Worm (Caenorhabditis elegans) whole organism, young adult: ENCODE results near the gene ZK1067.3.

Experiments used
- B0019.2 ChIP-seq: fragments of 200-800 bp; sonication (Bioruptor generic); conservative IDR thresholded peaks from 2 replicates; pipeline ENCODE4 v1.3.6; 2022; ENCODE audit warnings: missing genetic modification reagents, missing genetic modification characterization, missing compliant biosample characterization
- B0336.3 ChIP-seq: fragments of 200-800 bp; sonication (Bioruptor generic); IDR thresholded peaks from 2 replicates; pipeline ENCODE4 v1.3.6; 2022; ENCODE audit warnings: missing genetic modification characterization, missing compliant biosample characterization
- akir-1 ChIP-seq: fragments of 200-800 bp; sonication (Bioruptor generic); optimal IDR thresholded peaks from 2 replicates; lab custom pipeline; 2018; ENCODE audit warnings: mild to moderate bottlenecking, missing genetic modification characterization, moderate library complexity, missing compliant biosample characterization
- aptf-3 ChIP-seq: fragments of 200-800 bp; sonication (Bioruptor generic); IDR thresholded peaks from 2 replicates; pipeline ENCODE4 v1.3.6; 2022; ENCODE audit warnings: missing genetic modification characterization, missing compliant biosample characterization
- athp-1 ChIP-seq: sonication (generic microtip); optimal IDR thresholded peaks from 2 replicates; lab custom pipeline; 2017; ENCODE audit warnings: mild to moderate bottlenecking, missing genetic modification characterization, missing compliant biosample characterization
- attf-6 ChIP-seq: fragments of 200-800 bp; sonication (Bioruptor generic); IDR thresholded peaks from 2 replicates; pipeline ENCODE4 v1.3.6; 2022; ENCODE audit warnings: missing genetic modification reagents, missing genetic modification characterization, missing compliant biosample characterization
- lin-54 ChIP-seq: fragments of 200-800 bp; sonication (Bioruptor generic); optimal IDR thresholded peaks from 2 replicates; lab custom pipeline; 2018; ENCODE audit warnings: mild to moderate bottlenecking, missing genetic modification characterization, missing compliant biosample characterization
- mcd-1 ChIP-seq: fragments of 200-800 bp; sonication (Bioruptor generic); IDR thresholded peaks from 2 replicates; pipeline ENCODE4 v1.3.6; 2022; ENCODE audit warnings: missing genetic modification reagents, missing genetic modification characterization, missing compliant biosample characterization
- mel-28 ChIP-seq: sonication (generic microtip); optimal IDR thresholded peaks from 2 replicates; lab custom pipeline; 2016; ENCODE audit warnings: borderline replicate concordance, mild to moderate bottlenecking, missing genetic modification characterization, missing compliant biosample characterization
- pbrm-1 ChIP-seq: fragments of 200-800 bp; sonication (Bioruptor generic); IDR thresholded peaks from 2 replicates; pipeline ENCODE4 v1.3.6; 2022; ENCODE audit warnings: missing genetic modification reagents, missing genetic modification characterization, missing compliant biosample characterization
- unc-62 ChIP-seq: fragments of 150-350 bp; optimal IDR thresholded peaks from 2 replicates; lab custom pipeline; 2014; ENCODE audit warnings: missing biosample characterization, missing genetic modification reagents, missing genetic modification characterization

DNA sequence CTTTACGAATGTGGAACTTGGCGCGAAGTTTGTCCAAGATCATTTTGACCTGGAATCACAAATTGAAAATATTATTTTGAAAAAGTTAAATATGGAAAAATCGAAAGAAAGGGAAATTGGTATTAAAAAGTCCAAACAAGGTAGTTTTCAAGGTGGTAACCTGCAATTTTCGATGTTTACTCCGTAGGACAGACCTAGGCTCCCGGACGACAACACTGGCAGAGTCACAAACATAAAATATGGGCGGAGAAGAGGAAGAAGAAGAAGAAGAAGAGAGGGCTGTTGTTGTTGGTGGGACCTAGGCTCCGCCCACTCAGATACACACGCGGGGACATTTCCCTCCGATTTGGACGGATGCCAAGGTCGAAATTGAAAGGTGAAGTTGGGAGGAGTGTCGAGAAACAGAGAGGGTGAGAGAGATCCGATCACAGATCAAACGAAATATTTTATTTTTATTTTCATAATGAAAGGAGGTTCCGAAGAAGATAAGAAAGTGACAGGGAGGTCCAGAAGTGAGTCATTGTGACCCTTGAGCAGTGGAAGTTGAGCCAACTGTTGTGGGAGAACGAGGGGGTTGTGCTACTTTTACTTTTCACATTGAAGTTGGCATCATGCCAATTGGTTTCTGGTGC is 39.0 kb downstream of the ZK1067.3 start, which contains the start of gene aqp-2:
- TF ChIP-seq mcd-1 (GFP tag; lab: Robert Waterston, UW): no peak
- TF ChIP-seq lin-54 (GFP tag; lab: Kevin White, UChicago): no peak
- TF ChIP-seq B0019.2 (GFP tag; lab: Robert Waterston, UW): no peak
- no peak for TF ChIP-seq akir-1 (GFP tag; lab: Kevin White, UChicago)
- TF ChIP-seq athp-1: no peak
- TF ChIP-seq pbrm-1: no peak
- no peak for TF ChIP-seq B0336.3 (GFP tag; lab: Robert Waterston, UW)
- TF ChIP-seq mel-28 (tag; lab: Kevin White, UChicago): no peak
- no peak for TF ChIP-seq attf-6 (GFP tag; lab: Robert Waterston, UW)
- no peak for TF ChIP-seq aptf-3
- no peak for TF ChIP-seq unc-62 (GFP tag; lab: Kevin White, UChicago)
